Fruit fly (Drosophila melanogaster) S2 (cell line): ENCODE results near the gene RpS8.

ENCODE experiments used
- CG8478 ChIP-seq: fragments of >200 bp; optimal IDR thresholded peaks from 2 replicates; lab custom pipeline; 2018
- CTCF ChIP-seq, 2 experiments: fragments of >200 bp; optimal IDR thresholded peaks; 2 replicates each; lab custom pipeline; 2018

DNA sequence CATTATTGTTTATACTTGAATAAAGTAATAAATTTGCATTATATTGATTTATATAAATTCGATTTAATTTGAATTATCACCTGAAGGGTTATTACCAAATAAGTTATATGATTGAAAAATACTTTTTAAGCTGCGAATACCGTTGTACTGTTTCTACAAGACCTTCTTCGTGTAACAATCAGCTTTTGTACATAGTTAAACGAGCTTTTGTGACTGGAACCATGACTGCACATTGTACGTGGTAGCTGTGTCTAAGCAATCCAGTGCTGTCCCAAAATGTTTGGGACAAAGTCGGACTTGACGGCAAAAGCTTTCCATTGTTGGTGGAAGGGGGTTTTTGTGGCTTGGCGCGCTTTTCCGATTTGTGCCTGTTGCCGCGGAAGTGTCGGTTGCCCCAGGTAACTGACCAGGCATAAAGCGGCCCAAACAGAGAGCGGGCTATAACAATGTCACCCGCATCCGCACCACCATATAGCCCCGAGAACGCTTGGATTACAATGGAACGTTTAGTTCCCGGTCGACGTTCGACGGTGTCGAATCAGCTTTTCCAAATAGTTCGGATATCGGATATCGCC, 46.3 kb downstream of the RpS8 start, which contains the start of gene CG31036:
- TF ChIP-seq CG8478, result no peak
- no peak for TF ChIP-seq CTCF (optimal IDR thresholded peaks at IDR 0.05; lab: Kevin White, UChicago)
